Fruit fly (Drosophila melanogaster) whole organism, embryonic: ENCODE results near the gene CG13700.

Experiments
- CG42726 ChIP-seq: fragments of 200-800 bp; sonication (Bioruptor generic); IDR thresholded peaks from 2 replicates; pipeline ENCODE4 v1.3.6; 2022; ENCODE audit warnings: missing biosample characterization, missing genetic modification characterization; ENCODE audit not compliant: partially characterized antibody
- Dll ChIP-seq: fragments of 200-800 bp; sonication (Bioruptor generic); IDR thresholded peaks from 4 replicates; pipeline ENCODE4 v1.3.6; 2022; ENCODE audit warnings: missing biosample characterization, missing genetic modification characterization; ENCODE audit not compliant: partially characterized antibody
- NC2β ChIP-seq: fragments of 200-800 bp; sonication (Bioruptor generic); optimal IDR thresholded peaks from 2 replicates; lab custom pipeline; 2016; ENCODE audit warnings: missing biosample characterization, missing genetic modification characterization
- ken ChIP-seq: fragments of 200-800 bp; sonication (Bioruptor generic); IDR thresholded peaks from 3 replicates; pipeline ENCODE4 v1.3.6; 2022; ENCODE audit warnings: missing biosample characterization, missing genetic modification characterization
- sens-2 ChIP-seq: fragments of 200-800 bp; sonication (Bioruptor generic); IDR thresholded peaks from 2 replicates; pipeline ENCODE4 v1.3.6; 2022; ENCODE audit warnings: missing biosample characterization, missing genetic modification characterization
- tx ChIP-seq: fragments of 200-800 bp; sonication (Bioruptor generic); optimal IDR thresholded peaks from 2 replicates; lab custom pipeline; 2016; ENCODE audit warnings: missing biosample characterization, missing genetic modification characterization

DNA sequence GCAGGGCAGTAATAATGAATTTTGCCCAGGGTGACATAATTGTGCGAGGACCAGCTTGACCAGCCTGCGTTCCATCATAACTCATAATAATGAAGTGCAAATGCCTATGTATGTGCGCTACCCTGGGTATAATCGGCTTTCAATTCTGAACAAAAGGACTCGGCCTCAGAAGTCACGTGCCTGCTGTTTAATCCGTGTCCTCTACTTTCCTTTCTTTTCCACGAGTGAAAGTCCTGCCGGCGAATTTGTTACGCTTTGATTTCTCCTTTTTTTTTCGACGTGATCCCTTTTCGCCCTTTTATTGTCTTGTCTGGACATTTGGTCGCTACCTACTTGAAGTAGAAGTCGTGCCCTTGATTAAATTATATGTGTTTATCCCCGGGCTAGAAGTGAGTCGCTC is 4.6 kb downstream of the CG13700 start:
- TF ChIP-seq Dll (GFP tag; lab: Robert Waterston, UW) (no peak), NC2β (GFP tag; lab: Kevin White, UChicago) (no peak), sens-2 (no peak), CG42726 (no peak), ken (GFP tag; lab: Robert Waterston, UW) (no peak), tx (GFP tag; lab: Kevin White, UChicago) (no peak)
